Worm (Caenorhabditis elegans) whole organism, L4 larva: ENCODE results near the gene ceeh-2.

Source experiments
- ceh-44 ChIP-seq: fragments of 200-800 bp; sonication (Bioruptor generic); IDR thresholded peaks from 2 replicates; pipeline ENCODE4 v1.3.6; 2022; ENCODE audit warnings: missing genetic modification reagents, missing genetic modification characterization, missing compliant biosample characterization
- jun-1 ChIP-seq: fragments of 150-350 bp; optimal IDR thresholded peaks from 2 replicates; lab custom pipeline; 2014; ENCODE audit warnings: missing biosample characterization, missing genetic modification reagents, missing genetic modification characterization
- mdl-1 ChIP-seq, 2 experiments: fragments of 150-350 bp in 1 of 2; sonication (generic microtip) in 1 of 2; optimal IDR thresholded peaks; 2 replicates each; lab custom pipeline; 2014 to 2017; ENCODE audit warnings: missing biosample characterization in 2 of 2, missing genetic modification characterization in 2 of 2
- skn-1 ChIP-seq: fragments of 150-350 bp; optimal IDR thresholded peaks from 2 replicates; lab custom pipeline; 2014; ENCODE audit warnings: missing biosample characterization, missing genetic modification characterization
- zfp-3 ChIP-seq: fragments of 200-800 bp; sonication (Bioruptor generic); conservative IDR thresholded peaks from 2 replicates; pipeline ENCODE4 v1.3.6; 2022; ENCODE audit warnings: missing genetic modification reagents, missing genetic modification characterization, missing compliant biosample characterization

ce11 chrV:10339200-10339599 lies 18.5 kb downstream of the ceeh-2 start, which contains the start of gene K07C5.2:
- TF ChIP-seq zfp-3 (GFP tag; lab: Robert Waterston, UW) (no peak), skn-1 (tag; lab: Kevin White, UChicago) (no peak), mdl-1 (tag; optimal IDR thresholded peaks at IDR 0.05; lab: Kevin White, UChicago) (no peak), ceh-44 (GFP tag; lab: Robert Waterston, UW) (no peak), jun-1 (tag; lab: Kevin White, UChicago) (no peak)
